Worm (Caenorhabditis elegans): Measurements from ENCODE around the gene B0554.7.
A peak's percentile ranks its signal among the peaks of the same experiment; 100 is the strongest.

B0554.7 gene

DNA sequence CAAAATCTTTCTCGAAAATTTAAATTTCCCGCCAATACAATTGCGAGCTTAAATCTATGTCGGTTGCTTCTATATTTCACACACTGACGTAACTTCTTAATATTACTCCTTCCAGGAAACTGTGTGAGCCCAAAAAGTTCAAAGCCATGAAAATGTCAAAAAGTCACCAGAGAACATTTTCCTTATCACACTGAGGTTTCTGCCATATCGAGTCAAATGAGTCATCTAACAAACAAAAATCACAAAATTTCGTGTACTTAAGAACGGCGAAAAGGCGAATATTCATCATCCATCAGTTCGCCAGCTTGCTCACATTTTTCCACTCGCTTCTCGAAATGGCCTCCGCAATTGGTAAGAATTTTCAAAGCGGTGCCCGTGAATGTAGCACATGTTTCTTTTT lies 8.9 kb upstream of the B0554.7 start, which contains the start of gene M02H5.8:
Gene M02H5.8, plus strand, starts transcription at position 297 of the 400 bp plus-strand sequence.
- no peak for TF ChIP-seq arid-1 (GFP tag; conservative IDR thresholded peaks at IDR 0.05)
- TF ChIP-seq aha-1 (tag), result peak; percentile 94
- no peak for TF ChIP-seq T26A8.4 (GFP tag; IDR thresholded peaks at IDR 0.05)
- no peak for TF ChIP-seq zag-1 (tag; optimal IDR thresholded peaks at IDR 0.05)
- TF ChIP-seq hlh-11 (tag; optimal IDR thresholded peaks at IDR 0.05), result peak; percentile 45
- peak; percentile 76 for TF ChIP-seq dmd-6 (GFP tag; IDR thresholded peaks at IDR 0.05)
- TF ChIP-seq nhr-28 (tag; optimal IDR thresholded peaks at IDR 0.05), result peak; percentile 69
- no peak for TF ChIP-seq daf-16 (GFP tag; optimal IDR thresholded peaks at IDR 0.05)
- TF ChIP-seq daf-16 (tag; optimal IDR thresholded peaks at IDR 0.05), result peak; percentile 47
- TF ChIP-seq unc-130 (GFP tag; optimal IDR thresholded peaks at IDR 0.05), result no peak
- TF ChIP-seq pha-4 (GFP tag; IDR thresholded peaks at IDR 0.05), result no peak
- no peak for TF ChIP-seq pha-4 (tag; optimal IDR thresholded peaks at IDR 0.05)
- no peak for TF ChIP-seq nhr-237 (tag; optimal IDR thresholded peaks at IDR 0.05)
- no peak for TF ChIP-seq madf-5 (GFP tag; IDR thresholded peaks at IDR 0.05)
- TF ChIP-seq rbr-2 (tag; optimal IDR thresholded peaks at IDR 0.05), result no peak
- no peak for TF ChIP-seq lir-3 (tag; optimal IDR thresholded peaks at IDR 0.05)
- TF ChIP-seq php-3 (GFP tag; IDR thresholded peaks at IDR 0.05), result no peak
- no peak for TF ChIP-seq lin-29 (GFP tag; IDR thresholded peaks at IDR 0.05)
- TF ChIP-seq spr-1 (tag; optimal IDR thresholded peaks at IDR 0.05), result no peak
- no peak for TF ChIP-seq F49E8.2 (tag; optimal IDR thresholded peaks at IDR 0.05; ENCODE audit: borderline replicate concordance)
- TF ChIP-seq tag-97 (GFP tag; IDR thresholded peaks at IDR 0.05), result no peak
- TF ChIP-seq nhr-6 (tag; optimal IDR thresholded peaks at IDR 0.05), result peak; percentile 11
- TF ChIP-seq pqm-1 (tag; optimal IDR thresholded peaks at IDR 0.05), result peak; percentile 48
- TF ChIP-seq mep-1 (tag; optimal IDR thresholded peaks at IDR 0.05), result no peak
- TF ChIP-seq ZK546.5 (tag; optimal IDR thresholded peaks at IDR 0.05), result no peak
- no peak for TF ChIP-seq ceh-44 (GFP tag; IDR thresholded peaks at IDR 0.05)
- TF ChIP-seq mxl-2 (GFP tag; conservative IDR thresholded peaks at IDR 0.05), result no peak
- TF ChIP-seq madf-9 (GFP tag; conservative IDR thresholded peaks at IDR 0.05), result no peak
- TF ChIP-seq ztf-11 (tag; optimal IDR thresholded peaks at IDR 0.05), result no peak
- no peak for TF ChIP-seq ZK337.2 (GFP tag; IDR thresholded peaks at IDR 0.05)
- no peak for TF ChIP-seq Y75B8A.6 (GFP tag; IDR thresholded peaks at IDR 0.05)
- no peak for TF ChIP-seq saeg-2 (GFP tag; IDR thresholded peaks at IDR 0.05)

DNA sequence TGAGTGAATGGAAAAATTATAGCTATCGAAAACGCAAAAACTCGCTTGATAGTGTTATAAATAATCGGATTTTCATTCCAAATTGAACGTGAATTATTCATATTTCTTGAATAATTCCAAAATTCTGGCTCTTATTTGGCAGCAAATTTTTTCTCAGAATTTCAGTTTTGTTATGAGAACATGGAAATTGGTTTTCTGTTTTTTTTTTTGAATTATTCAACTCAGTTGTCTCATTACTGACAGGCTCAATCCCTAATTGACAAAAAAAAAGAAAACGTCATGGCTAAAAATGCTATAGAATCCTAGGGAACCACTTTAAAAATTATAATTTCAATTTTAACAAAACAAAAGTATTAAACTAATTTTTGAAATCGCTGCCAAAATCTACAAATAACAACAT lies 8.3 kb upstream of the B0554.7 start, which contains the start of gene srh-35:
Gene srh-35, minus strand, starts transcription at position 101 of the 400 bp plus-strand sequence.
- TF ChIP-seq F10B5.3 (tag; optimal IDR thresholded peaks at IDR 0.05) (no peak), zfp-2 (tag; optimal IDR thresholded peaks at IDR 0.05) (no peak), daf-19 (GFP tag; conservative IDR thresholded peaks at IDR 0.05) (no peak), F26F4.8 (GFP tag; conservative IDR thresholded peaks at IDR 0.05) (no peak), ceh-28 (tag; optimal IDR thresholded peaks at IDR 0.05) (no peak), D1046.2 (GFP tag; IDR thresholded peaks at IDR 0.05) (no peak), unc-130 (GFP tag; optimal IDR thresholded peaks at IDR 0.05) (no peak), Y5F2A.4 (GFP tag; optimal IDR thresholded peaks at IDR 0.05) (no peak), lin-29 (GFP tag; IDR thresholded peaks at IDR 0.05) (no peak), lin-39 (tag; optimal IDR thresholded peaks at IDR 0.05) (no peak), vab-7 (GFP tag; IDR thresholded peaks at IDR 0.05) (no peak), ctbp-1 (GFP tag; IDR thresholded peaks at IDR 0.05) (no peak), Y105C5A.15 (GFP tag; IDR thresholded peaks at IDR 0.05) (no peak)
